Fruit fly (Drosophila melanogaster) whole organism, prepupa: ENCODE data around the gene CG32298.
A peak's percentile ranks its signal among the peaks of the same experiment; 100 is the strongest.

ENCODE experiments used
- Blimp-1 ChIP-seq: fragments of 200-800 bp; sonication (Bioruptor generic); optimal IDR thresholded peaks from 3 replicates; lab custom pipeline; 2017; ENCODE audit warnings: missing biosample characterization, missing genetic modification characterization, mild to moderate bottlenecking, moderate library complexity, missing genetic modification reagents
- CG11902 ChIP-seq: fragments of 200-800 bp; sonication (Bioruptor generic); optimal IDR thresholded peaks from 3 replicates; lab custom pipeline; 2016; ENCODE audit warnings: missing biosample characterization, missing genetic modification characterization
- CG1621 ChIP-seq: fragments of 200-800 bp; sonication (Bioruptor generic); optimal IDR thresholded peaks from 3 replicates; lab custom pipeline; 2018; ENCODE audit warnings: missing biosample characterization, mild to moderate bottlenecking, missing genetic modification characterization
- CG31627 ChIP-seq: fragments of 200-800 bp; sonication (Bioruptor generic); optimal IDR thresholded peaks from 3 replicates; lab custom pipeline; 2016; ENCODE audit warnings: missing biosample characterization, missing genetic modification characterization
- CG32006 ChIP-seq: fragments of 200-800 bp; sonication (Bioruptor generic); optimal IDR thresholded peaks from 3 replicates; lab custom pipeline; 2017; ENCODE audit warnings: missing biosample characterization, mild to moderate bottlenecking, missing genetic modification characterization
- CG34406 ChIP-seq: fragments of 200-800 bp; sonication (Bioruptor generic); optimal IDR thresholded peaks from 3 replicates; lab custom pipeline; 2016; ENCODE audit warnings: missing biosample characterization, missing genetic modification characterization
- CG3919 ChIP-seq: fragments of 200-800 bp; sonication (Bioruptor generic); optimal IDR thresholded peaks from 3 replicates; lab custom pipeline; 2016; ENCODE audit warnings: missing biosample characterization, missing genetic modification characterization
- CG6163 ChIP-seq: fragments of 200-800 bp; sonication (Bioruptor generic); IDR thresholded peaks from 3 replicates; pipeline ENCODE4 v1.3.6; 2022; ENCODE audit warnings: missing biosample characterization, missing genetic modification characterization
- CG6276 ChIP-seq: fragments of 200-800 bp; sonication (Bioruptor generic); optimal IDR thresholded peaks from 2 replicates; lab custom pipeline; 2017; ENCODE audit warnings: missing biosample characterization, mild to moderate bottlenecking, missing genetic modification characterization
- CG6808 ChIP-seq: fragments of 200-800 bp; sonication (Bioruptor generic); optimal IDR thresholded peaks from 3 replicates; lab custom pipeline; 2017; ENCODE audit warnings: missing biosample characterization, missing genetic modification characterization, mild to moderate bottlenecking, moderate library complexity, missing genetic modification reagents
- CG7368 ChIP-seq: fragments of 200-800 bp; sonication (Bioruptor generic); optimal IDR thresholded peaks from 3 replicates; lab custom pipeline; 2016; ENCODE audit warnings: missing biosample characterization, missing genetic modification characterization
- CG8119 ChIP-seq: fragments of 200-800 bp; sonication (Bioruptor generic); IDR thresholded peaks from 3 replicates; pipeline ENCODE4 v1.3.6; 2022; ENCODE audit warnings: missing biosample characterization, missing genetic modification characterization
- CG8319 ChIP-seq: fragments of 200-800 bp; sonication (Bioruptor generic); optimal IDR thresholded peaks from 3 replicates; lab custom pipeline; 2016; ENCODE audit warnings: missing biosample characterization, missing genetic modification characterization
- Eip75B ChIP-seq: fragments of 200-800 bp; sonication (Bioruptor generic); optimal IDR thresholded peaks from 3 replicates; lab custom pipeline; 2016; ENCODE audit warnings: missing biosample characterization, missing genetic modification characterization
- Eip78C ChIP-seq: fragments of 200-800 bp; sonication (Bioruptor generic); peaks from one replicate; lab custom pipeline; 2016; ENCODE audit warnings: missing biosample characterization, missing genetic modification characterization
- Ets21C ChIP-seq: fragments of 200-800 bp; sonication (Bioruptor generic); optimal IDR thresholded peaks from 3 replicates; lab custom pipeline; 2016; ENCODE audit warnings: missing biosample characterization, missing genetic modification characterization
- Hr38 ChIP-seq: sonication (Bioruptor generic); optimal IDR thresholded peaks from 2 replicates; lab custom pipeline; 2016; ENCODE audit warnings: missing biosample characterization, missing genetic modification characterization
- Hr39 ChIP-seq: fragments of 200-800 bp; sonication (Bioruptor generic); optimal IDR thresholded peaks from 2 replicates; lab custom pipeline; 2016; ENCODE audit warnings: missing biosample characterization, missing genetic modification characterization
- Hr4 ChIP-seq: fragments of 200-800 bp; sonication (Bioruptor generic); optimal IDR thresholded peaks from 3 replicates; lab custom pipeline; 2016; ENCODE audit warnings: missing biosample characterization, missing genetic modification characterization
- Met ChIP-seq: fragments of 200-800 bp; sonication (Bioruptor generic); optimal IDR thresholded peaks from 3 replicates; lab custom pipeline; 2016; ENCODE audit warnings: missing biosample characterization, missing genetic modification characterization
- OdsH ChIP-seq: fragments of 200-800 bp; sonication (Bioruptor generic); optimal IDR thresholded peaks from 3 replicates; lab custom pipeline; 2016; ENCODE audit warnings: missing biosample characterization, missing genetic modification characterization
- Smox ChIP-seq: fragments of 200-800 bp; sonication (Bioruptor generic); optimal IDR thresholded peaks from 3 replicates; lab custom pipeline; 2016; ENCODE audit warnings: missing biosample characterization, missing genetic modification characterization
- Sox102F ChIP-seq: fragments of 200-800 bp; sonication (Bioruptor generic); optimal IDR thresholded peaks from 2 replicates; lab custom pipeline; 2016; ENCODE audit warnings: missing biosample characterization, mild to moderate bottlenecking, missing genetic modification characterization
- Sox14 ChIP-seq: fragments of 200-800 bp; sonication (Bioruptor generic); optimal IDR thresholded peaks from 3 replicates; lab custom pipeline; 2016; ENCODE audit warnings: missing biosample characterization, missing genetic modification characterization
- Sox15 ChIP-seq: fragments of 200-800 bp; sonication (Bioruptor generic); optimal IDR thresholded peaks from 3 replicates; lab custom pipeline; 2016; ENCODE audit warnings: missing biosample characterization, missing genetic modification characterization
- dac ChIP-seq: fragments of 200-800 bp; sonication (Bioruptor generic); optimal IDR thresholded peaks from 2 replicates; lab custom pipeline; 2017; ENCODE audit warnings: missing biosample characterization, mild to moderate bottlenecking, missing genetic modification characterization
- eg ChIP-seq: fragments of 200-800 bp; sonication (Bioruptor generic); IDR thresholded peaks from 3 replicates; pipeline ENCODE4 v1.3.6; 2022; ENCODE audit warnings: missing biosample characterization, missing genetic modification characterization
- fd59A ChIP-seq: fragments of 200-800 bp; sonication (Bioruptor generic); optimal IDR thresholded peaks from 2 replicates; lab custom pipeline; 2017; ENCODE audit warnings: missing biosample characterization, mild to moderate bottlenecking, missing genetic modification characterization, missing genetic modification reagents
- fd85E ChIP-seq: fragments of 200-800 bp; sonication (Bioruptor generic); optimal IDR thresholded peaks from 3 replicates; lab custom pipeline; 2016; ENCODE audit warnings: missing biosample characterization, missing genetic modification characterization
- lz ChIP-seq: fragments of 200-800 bp; sonication (Bioruptor generic); optimal IDR thresholded peaks from 3 replicates; lab custom pipeline; 2016; ENCODE audit warnings: missing biosample characterization, missing genetic modification characterization
- pdm3 ChIP-seq: fragments of 200-800 bp; sonication (Bioruptor generic); optimal IDR thresholded peaks from 3 replicates; lab custom pipeline; 2016; ENCODE audit warnings: missing biosample characterization, missing genetic modification characterization
- spab ChIP-seq: fragments of 200-800 bp; sonication (Bioruptor generic); optimal IDR thresholded peaks from 2 replicates; lab custom pipeline; 2017; ENCODE audit warnings: missing biosample characterization, mild to moderate bottlenecking, missing genetic modification characterization, missing genetic modification reagents
- ss ChIP-seq, 2 experiments: fragments of 200-800 bp; sonication (Bioruptor generic); optimal IDR thresholded peaks; 2 replicates in 1 of 2; 3 replicates in 1 of 2; lab custom pipeline; 2017 to 2018; ENCODE audit warnings: mild to moderate bottlenecking in 2 of 2, missing biosample characterization in 2 of 2, missing genetic modification characterization in 2 of 2, moderate library complexity in 1 of 2
- svp ChIP-seq: fragments of 200-800 bp; sonication (Bioruptor generic); peaks from one replicate; lab custom pipeline; 2016; ENCODE audit warnings: missing biosample characterization, missing genetic modification characterization
- vri ChIP-seq: fragments of 200-800 bp; sonication (Bioruptor generic); optimal IDR thresholded peaks from 3 replicates; lab custom pipeline; 2016; ENCODE audit warnings: missing biosample characterization, mild to moderate bottlenecking, missing genetic modification characterization

CG32298 gene

dm6 chr3L:2386433-2386832 is 4.4 kb downstream of the CG32298 start (continued):
- TF ChIP-seq CG31627 (GFP tag; lab: Kevin White, UChicago) (no peak), spab (GFP tag; lab: Kevin White, UChicago) (peak; percentile 51), Eip75B (GFP tag; lab: Kevin White, UChicago) (peak; percentile 71), fd59A (GFP tag; lab: Kevin White, UChicago) (peak; percentile 38), OdsH (GFP tag; lab: Kevin White, UChicago) (peak; percentile 27), ss (GFP tag; optimal IDR thresholded peaks at IDR 0.05; lab: Kevin White, UChicago) (peak; percentile 49 to 66), Hr39 (no peak)

DNA sequence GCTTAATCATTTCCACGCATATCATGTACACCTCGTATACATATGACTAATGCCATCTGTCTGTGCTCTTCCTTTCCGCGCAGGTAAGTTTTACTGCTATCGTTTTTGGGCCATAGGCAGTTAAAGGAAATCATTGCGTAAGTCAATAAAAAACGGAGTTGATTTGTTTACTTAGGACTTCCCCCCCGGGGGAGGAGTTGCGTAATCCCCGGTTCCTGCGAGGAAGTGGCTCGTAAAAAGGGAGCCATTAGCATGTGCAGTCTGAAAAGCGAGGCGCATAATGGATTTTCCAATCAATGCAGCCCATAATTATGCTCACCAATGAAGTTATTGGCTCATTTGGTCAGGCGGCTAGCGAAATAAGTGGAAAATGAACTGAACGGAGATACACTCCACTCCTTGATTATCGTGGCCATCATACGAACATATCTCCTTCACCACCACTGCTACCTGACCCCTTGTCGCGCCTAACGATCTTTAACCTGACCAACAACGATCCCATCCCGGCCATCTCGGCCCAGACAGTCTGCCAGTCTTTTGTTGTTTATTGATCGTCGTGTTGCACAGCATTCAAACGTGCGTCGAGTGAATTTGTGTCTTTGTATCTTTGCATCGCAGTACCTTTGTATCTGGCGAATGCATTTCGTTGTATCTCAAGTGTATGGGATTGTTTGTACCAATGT is 5.3 kb downstream of the CG32298 start:
- TF ChIP-seq Blimp-1 (no peak), pdm3 (no peak), CG11902 (GFP tag; lab: Kevin White, UChicago) (no peak), CG6163 (GFP tag; lab: Robert Waterston, UW) (0 out of 3 replicates have a peak, but pooled peaks have one; percentile 14), lz (no peak), CG7368 (GFP tag; lab: Kevin White, UChicago) (no peak), Eip78C (GFP tag; lab: Kevin White, UChicago) (peak; percentile 14)

- no peak for TF ChIP-seq Met (GFP tag; lab: Kevin White, UChicago)
- no peak for TF ChIP-seq dac
- no peak for TF ChIP-seq Ets21C (GFP tag; lab: Kevin White, UChicago)
- TF ChIP-seq CG8119: no peak
- no peak for TF ChIP-seq fd85E
- no peak for TF ChIP-seq Sox102F (GFP tag; lab: Kevin White, UChicago)
- no peak for TF ChIP-seq lz
- no peak for TF ChIP-seq pdm3
- TF ChIP-seq Hr4 (GFP tag; lab: Kevin White, UChicago): no peak
- no peak for TF ChIP-seq Smox (GFP tag; lab: Kevin White, UChicago)
- TF ChIP-seq OdsH (GFP tag; lab: Kevin White, UChicago): no peak
- TF ChIP-seq Sox15: no peak
- no peak for TF ChIP-seq CG1621 (tag; lab: Kevin White, UChicago)
- TF ChIP-seq CG3919 (GFP tag; lab: Kevin White, UChicago): no peak
- TF ChIP-seq CG6276 (GFP tag; lab: Kevin White, UChicago): no peak
- TF ChIP-seq Hr39: no peak
- no peak for TF ChIP-seq CG32006 (GFP tag; lab: Kevin White, UChicago)
- TF ChIP-seq ss (GFP tag; optimal IDR thresholded peaks at IDR 0.05; lab: Kevin White, UChicago): no peak
Measured at dm6 chr3L:2379472-2379871, 11.3 kb downstream of the CG32298 start.

- no peak for TF ChIP-seq lz
- TF ChIP-seq CG6808: no peak
- TF ChIP-seq eg: no peak
- no peak for TF ChIP-seq CG32006 (GFP tag; lab: Kevin White, UChicago)
- no peak for TF ChIP-seq Hr38
- TF ChIP-seq CG8319 (GFP tag; lab: Kevin White, UChicago): no peak
Measured at dm6 chr3L:2378549-2378948, 12.2 kb downstream of the CG32298 start.

dm6 chr3L:2377114-2377783 is 13.5 kb downstream of the CG32298 start, which contains the start of the genes CG15877 and Svil:
Gene CG15877 (minus strand): TSS chr3L:2377556.
Gene Svil (plus strand): TSS chr3L:2377655.
- TF ChIP-seq vri (GFP tag; lab: Kevin White, UChicago) (no peak), svp (no peak), CG34406 (GFP tag; lab: Kevin White, UChicago) (no peak), Sox14 (GFP tag; lab: Kevin White, UChicago) (peak; percentile 15), eg (0 out of 3 replicates have a peak, but pooled peaks have one; percentile 7), Eip78C (GFP tag; lab: Kevin White, UChicago) (peak; percentile 56), CG32006 (GFP tag; lab: Kevin White, UChicago) (no peak), CG1621 (tag; lab: Kevin White, UChicago) (no peak), Met (GFP tag; lab: Kevin White, UChicago) (no peak)
